Worm (Caenorhabditis elegans) whole organism, young adult: Measurements from ENCODE around the gene mog-4.

ENCODE experiments used
- B0035.1 ChIP-seq: sonication (generic microtip); optimal IDR thresholded peaks from 2 replicates; lab custom pipeline; 2016; ENCODE audit warnings: missing genetic modification characterization, mild to moderate bottlenecking, missing compliant biosample characterization, missing genotype, missing genetic modification reagents
- B0261.1 ChIP-seq: sonication (generic microtip); optimal IDR thresholded peaks from 2 replicates; lab custom pipeline; 2016; ENCODE audit warnings: mild to moderate bottlenecking, missing genetic modification characterization, moderate library complexity, missing compliant biosample characterization
- F33H1.4 ChIP-seq: fragments of 200-800 bp; sonication (Bioruptor generic); IDR thresholded peaks from 2 replicates; pipeline ENCODE4 v1.3.6; 2022; ENCODE audit warnings: missing genetic modification reagents, missing genetic modification characterization, missing compliant biosample characterization
- F52B5.7 ChIP-seq: sonication (generic microtip); optimal IDR thresholded peaks from 2 replicates; lab custom pipeline; 2016; ENCODE audit warnings: mild to moderate bottlenecking, missing genetic modification characterization, missing compliant biosample characterization
- Y53G8AR.9 ChIP-seq: fragments of 200-800 bp; sonication (Bioruptor generic); conservative IDR thresholded peaks from 2 replicates; pipeline ENCODE4 v1.3.6; 2022; ENCODE audit warnings: missing genetic modification reagents, missing genetic modification characterization, missing compliant biosample characterization
- ama-1 ChIP-seq, 3 experiments: fragments of 150-350 bp in 1 of 3; sonication (generic microtip) in 2 of 3; optimal IDR thresholded peaks; 2 replicates each; lab custom pipeline; 2014 to 2018; ENCODE audit warnings: missing biosample characterization in 2 of 3, missing genetic modification characterization in 2 of 3, missing genetic modification reagents in 2 of 3
- attf-6 ChIP-seq: fragments of 200-800 bp; sonication (Bioruptor generic); IDR thresholded peaks from 2 replicates; pipeline ENCODE4 v1.3.6; 2022; ENCODE audit warnings: missing genetic modification reagents, missing genetic modification characterization, missing compliant biosample characterization
- bed-2 ChIP-seq: fragments of 200-800 bp; sonication (Bioruptor generic); IDR thresholded peaks from 2 replicates; pipeline ENCODE4 v1.3.6; 2022; ENCODE audit warnings: missing genetic modification reagents, missing genetic modification characterization, missing compliant biosample characterization
- ceh-27 ChIP-seq: fragments of 200-800 bp; sonication (Bioruptor generic); optimal IDR thresholded peaks from 2 replicates; lab custom pipeline; 2018; ENCODE audit warnings: mild to moderate bottlenecking, missing genetic modification characterization, moderate library complexity, missing compliant biosample characterization
- ceh-79 ChIP-seq: sonication (generic microtip); optimal IDR thresholded peaks from 2 replicates; lab custom pipeline; 2017; ENCODE audit warnings: mild to moderate bottlenecking, missing genetic modification characterization, missing compliant biosample characterization
- chd-7 ChIP-seq: sonication (generic microtip); optimal IDR thresholded peaks from 2 replicates; lab custom pipeline; 2016; ENCODE audit warnings: mild to moderate bottlenecking, missing genetic modification characterization, moderate library complexity, missing compliant biosample characterization
- efl-1 ChIP-seq: fragments of 150-350 bp; optimal IDR thresholded peaks from 2 replicates; lab custom pipeline; 2014; ENCODE audit warnings: missing biosample characterization, missing genetic modification reagents, missing genetic modification characterization
- gei-17 ChIP-seq: fragments of 200-800 bp; sonication (Bioruptor generic); optimal IDR thresholded peaks from 2 replicates; lab custom pipeline; 2018; ENCODE audit warnings: mild to moderate bottlenecking, missing genetic modification characterization, missing compliant biosample characterization
- him-1 ChIP-seq: sonication (generic microtip); optimal IDR thresholded peaks from 2 replicates; lab custom pipeline; 2016; ENCODE audit warnings: missing genotype, missing genetic modification reagents, missing genetic modification characterization, missing compliant biosample characterization
- hlh-12 ChIP-seq: sonication (generic microtip); optimal IDR thresholded peaks from 2 replicates; lab custom pipeline; 2016; ENCODE audit warnings: missing genetic modification characterization, missing compliant biosample characterization
- hmg-20 ChIP-seq: fragments of 200-800 bp; sonication (Bioruptor generic); IDR thresholded peaks from 2 replicates; pipeline ENCODE4 v1.3.6; 2022; ENCODE audit warnings: missing genetic modification reagents, missing genetic modification characterization, missing compliant biosample characterization
- lag-1 ChIP-seq: fragments of 200-800 bp; sonication (Bioruptor generic); IDR thresholded peaks from 2 replicates; pipeline ENCODE4 v1.3.6; 2022; ENCODE audit warnings: missing genetic modification reagents, missing genetic modification characterization, missing compliant biosample characterization
- lin-35 ChIP-seq, 3 experiments: fragments of 150-350 bp in 2 of 3; sonication (generic microtip) in 1 of 3; optimal IDR thresholded peaks; 2 replicates each; lab custom pipeline; 2014 to 2018; ENCODE audit warnings: missing biosample characterization in 3 of 3, missing genetic modification characterization in 3 of 3, missing genetic modification reagents in 3 of 3
- lir-1 ChIP-seq: fragments of 200-800 bp; sonication (Bioruptor generic); conservative IDR thresholded peaks from 2 replicates; pipeline ENCODE4 v1.3.6; 2022; ENCODE audit warnings: missing genetic modification reagents, missing genetic modification characterization, missing compliant biosample characterization
- mel-28 ChIP-seq: sonication (generic microtip); optimal IDR thresholded peaks from 2 replicates; lab custom pipeline; 2016; ENCODE audit warnings: borderline replicate concordance, mild to moderate bottlenecking, missing genetic modification characterization, missing compliant biosample characterization
- nhr-179 ChIP-seq: sonication (generic microtip); optimal IDR thresholded peaks from 2 replicates; lab custom pipeline; 2016; ENCODE audit warnings: mild to moderate bottlenecking, missing genetic modification characterization, missing compliant biosample characterization
- nhr-80 ChIP-seq: sonication (generic microtip); optimal IDR thresholded peaks from 2 replicates; lab custom pipeline; 2016; ENCODE audit warnings: missing genetic modification characterization, missing compliant biosample characterization
- snpc-4 ChIP-seq, 5 experiments: fragments of 150-350 bp in 1 of 5; sonication (generic microtip) in 4 of 5; optimal IDR thresholded peaks; 2 replicates each; lab custom pipeline; 2014 to 2018; ENCODE audit warnings: missing genetic modification characterization in 5 of 5, missing biosample characterization in 3 of 5, antibody characterized with exemption in 2 of 5, mild to moderate bottlenecking in 2 of 5, missing compliant biosample characterization in 2 of 5, missing genotype in 2 of 5, moderate library complexity in 2 of 5, missing genetic modification reagents in 1 of 5
- tbp1 ChIP-seq: fragments of 200-800 bp; sonication (Bioruptor generic); optimal IDR thresholded peaks from 2 replicates; lab custom pipeline; 2018; ENCODE audit warnings: mild to moderate bottlenecking, missing genetic modification characterization, missing compliant biosample characterization
- unc-62 ChIP-seq: fragments of 150-350 bp; optimal IDR thresholded peaks from 2 replicates; lab custom pipeline; 2014; ENCODE audit warnings: missing biosample characterization, missing genetic modification reagents, missing genetic modification characterization
- ztf-6 ChIP-seq: fragments of 200-800 bp; sonication (Bioruptor generic); IDR thresholded peaks from 2 replicates; pipeline ENCODE4 v1.3.6; 2022; ENCODE audit warnings: missing genetic modification reagents, missing genetic modification characterization, missing compliant biosample characterization

mog-4 gene

ce11 chrII:14561549-14562115, at the start of gene mog-4 (continued):
- TF ChIP-seq snpc-4 (GFP tag; optimal IDR thresholded peaks at IDR 0.05; lab: Kevin White, UChicago) = peak; percentile 31
- TF ChIP-seq snpc-4 (tag; optimal IDR thresholded peaks at IDR 0.05; lab: Kevin White, UChicago) = peak; percentile 41 to 91 (median 72)
- TF ChIP-seq chd-7 (tag; lab: Kevin White, UChicago) = peak; percentile 84
- TF ChIP-seq hmg-20 (GFP tag; lab: Robert Waterston, UW) = peak; percentile 95
- TF ChIP-seq F33H1.4 (GFP tag; lab: Robert Waterston, UW) = peak; percentile 97
- TF ChIP-seq lag-1 = peak; percentile 99
- peak in 2 of 3 experiments; percentile 26 to 84 for TF ChIP-seq lin-35 (GFP tag; optimal IDR thresholded peaks at IDR 0.05; lab: Kevin White, UChicago)
- peak; percentile 66 for TF ChIP-seq gei-17 (GFP tag; lab: Kevin White, UChicago)

ce11 chrII:14610492-14611142, 49.2 kb upstream of the mog-4 start:
- TF ChIP-seq ama-1 (optimal IDR thresholded peaks at IDR 0.05; lab: Kevin White, UChicago) (peak; percentile 35), ama-1 (GFP tag; optimal IDR thresholded peaks at IDR 0.05; lab: Kevin White, UChicago) (no peak), mel-28 (tag; lab: Kevin White, UChicago) (no peak), lir-1 (no peak)

- TF ChIP-seq F52B5.7 (peak; percentile 1), unc-62 (GFP tag; lab: Kevin White, UChicago) (no peak)
Observed at ce11 chrII:14609297-14609937, 48.0 kb upstream of the mog-4 start.

- TF ChIP-seq chd-7 (tag; lab: Kevin White, UChicago) = no peak
- peak; percentile 40 for TF ChIP-seq ama-1 (optimal IDR thresholded peaks at IDR 0.05; lab: Kevin White, UChicago)
- TF ChIP-seq ama-1 (GFP tag; optimal IDR thresholded peaks at IDR 0.05; lab: Kevin White, UChicago) = no peak
Observed at ce11 chrII:14608508-14608907, 47.1 kb upstream of the mog-4 start.

- no peak for TF ChIP-seq ceh-79
- TF ChIP-seq hlh-12 (tag; lab: Kevin White, UChicago) = no peak
- no peak for TF ChIP-seq nhr-179 (tag; lab: Kevin White, UChicago)
- TF ChIP-seq tbp1 (GFP tag; lab: Kevin White, UChicago) = no peak
- TF ChIP-seq B0035.1 (tag; lab: Kevin White, UChicago) = no peak
- no peak for TF ChIP-seq nhr-80 (tag; lab: Kevin White, UChicago)
- TF ChIP-seq Y53G8AR.9 (GFP tag; lab: Robert Waterston, UW) = 0 out of 2 replicates have a peak, but pooled peaks have one; percentile 40
Observed at ce11 chrII:14606172-14606571, 44.8 kb upstream of the mog-4 start, which contains the start of gene arl-3. Gene arl-3 (plus strand): TSS chrII:14606472.

- TF ChIP-seq him-1 (no peak), Y53G8AR.9 (GFP tag; lab: Robert Waterston, UW) (0 out of 2 replicates have a peak, but pooled peaks have one; percentile 34), ceh-27 (GFP tag; lab: Kevin White, UChicago) (peak; percentile 32), ztf-6 (GFP tag; lab: Robert Waterston, UW) (no peak)
Observed at ce11 chrII:14605479-14605878, 44.1 kb upstream of the mog-4 start, which contains the start of gene F19H8.2. Gene F19H8.2 (minus strand): TSS chrII:14605869.

ce11 chrII:14605026-14605425, 43.6 kb upstream of the mog-4 start:
- TF ChIP-seq efl-1 (GFP tag; lab: Kevin White, UChicago) = no peak
- TF ChIP-seq B0261.1 (tag; lab: Kevin White, UChicago) = no peak
- no peak for TF ChIP-seq bed-2 (GFP tag; lab: Robert Waterston, UW)
- TF ChIP-seq attf-6 = no peak
